Fruit fly (Drosophila melanogaster) whole organism, wandering third instar larva: ENCODE results near the gene Eig71Eg.

Experiments used
- Dfd ChIP-seq: fragments of >200 bp; optimal IDR thresholded peaks from 2 replicates; lab custom pipeline; 2017; ENCODE audit warnings: missing biosample characterization, missing genetic modification characterization
- Dif ChIP-seq: fragments of 200-275, 200-300 bp; sonication (Bioruptor generic); optimal IDR thresholded peaks from 2 replicates; lab custom pipeline; 2018; ENCODE audit warnings: missing biosample characterization, missing genetic modification characterization; ENCODE audit not compliant: partially characterized antibody
- GATAd ChIP-seq: sonication (Bioruptor generic); optimal IDR thresholded peaks from 2 replicates; lab custom pipeline; 2016; ENCODE audit warnings: missing biosample characterization, missing genetic modification characterization
- HLH106 ChIP-seq: fragments of 200-800 bp; optimal IDR thresholded peaks from 3 replicates; lab custom pipeline; 2019; ENCODE audit warnings: missing biosample characterization, mild to moderate bottlenecking, missing genetic modification characterization, moderate library complexity
- Hnf4 ChIP-seq: fragments of 200-800 bp; sonication (Bioruptor generic); optimal IDR thresholded peaks from 2 replicates; lab custom pipeline; 2016; ENCODE audit warnings: missing biosample characterization, mild to moderate bottlenecking, missing genetic modification characterization
- Hr78 ChIP-seq: fragments of >200 bp; optimal IDR thresholded peaks from 2 replicates; lab custom pipeline; 2017; ENCODE audit warnings: missing biosample characterization, missing genetic modification characterization
- Hr83 ChIP-seq: fragments of 200-300 bp; sonication (Bioruptor generic); optimal IDR thresholded peaks from 2 replicates; lab custom pipeline; 2016; ENCODE audit warnings: missing biosample characterization, mild to moderate bottlenecking, missing genetic modification characterization, moderate library complexity; ENCODE audit not compliant: poor library complexity, severe bottlenecking
- Jra ChIP-seq: sonication (Bioruptor generic); optimal IDR thresholded peaks from 2 replicates; lab custom pipeline; 2016; ENCODE audit warnings: missing biosample characterization, missing genetic modification characterization
- Myc ChIP-seq: fragments of >200 bp; optimal IDR thresholded peaks from 2 replicates; lab custom pipeline; 2017
- N ChIP-seq: fragments of >200 bp; optimal IDR thresholded peaks from 2 replicates; lab custom pipeline; 2018; ENCODE audit warnings: missing biosample characterization, missing external identifiers, missing genetic modification characterization
- OdsH ChIP-seq: fragments of 200-800 bp; sonication (Bioruptor generic); optimal IDR thresholded peaks from 2 replicates; lab custom pipeline; 2016; ENCODE audit warnings: missing biosample characterization, mild to moderate bottlenecking, missing genetic modification characterization
- Sp1 ChIP-seq: fragments of 200-800 bp; sonication (Bioruptor generic); optimal IDR thresholded peaks from 3 replicates; lab custom pipeline; 2019; ENCODE audit warnings: missing biosample characterization, mild to moderate bottlenecking, missing genetic modification characterization, moderate library complexity
- Vsx2 ChIP-seq: fragments of 200-300, 225-300 bp; sonication (Bioruptor generic); optimal IDR thresholded peaks from 2 replicates; lab custom pipeline; 2018; ENCODE audit warnings: missing biosample characterization, missing genetic modification characterization; ENCODE audit not compliant: partially characterized antibody
- br ChIP-seq: fragments of 200-800 bp; sonication (Bioruptor generic); optimal IDR thresholded peaks from 2 replicates; lab custom pipeline; 2016; ENCODE audit warnings: missing biosample characterization, missing genetic modification characterization
- dl ChIP-seq, 2 experiments: fragments of 175-275, 200-275 bp in 1 of 2; fragments of 200-275 bp in 1 of 2; sonication (Bioruptor generic); optimal IDR thresholded peaks; lab custom pipeline; 2018; ENCODE audit warnings: mild to moderate bottlenecking in 2 of 2, missing biosample characterization in 2 of 2, missing genetic modification characterization in 2 of 2, moderate library complexity in 2 of 2; ENCODE audit not compliant: partially characterized antibody in 2 of 2, insufficient read depth in 1 of 2
- dmrt93B ChIP-seq: fragments of 200-800 bp; sonication (Bioruptor generic); optimal IDR thresholded peaks from 2 replicates; lab custom pipeline; 2018; ENCODE audit warnings: missing biosample characterization, mild to moderate bottlenecking, missing genetic modification characterization
- dsf ChIP-seq: sonication (Bioruptor generic); optimal IDR thresholded peaks from 2 replicates; lab custom pipeline; 2016; ENCODE audit warnings: missing biosample characterization, missing genetic modification characterization, borderline replicate concordance
- ey ChIP-seq: fragments of 200-800 bp; sonication (Bioruptor generic); optimal IDR thresholded peaks from 2 replicates; lab custom pipeline; 2016; ENCODE audit warnings: missing biosample characterization, missing genetic modification characterization
- foxo ChIP-seq, 2 experiments: fragments of 200-800 bp; sonication (Bioruptor generic); optimal IDR thresholded peaks; 2 replicates in 1 of 2; 3 replicates in 1 of 2; lab custom pipeline; 2016 to 2017; ENCODE audit warnings: missing biosample characterization in 2 of 2, missing genetic modification characterization in 2 of 2
- fru ChIP-seq: fragments of 200-800 bp; sonication (Bioruptor generic); optimal IDR thresholded peaks from 3 replicates; lab custom pipeline; 2016; ENCODE audit warnings: missing biosample characterization, mild to moderate bottlenecking, missing genetic modification characterization
- h ChIP-seq: fragments of 200-800 bp; sonication (Bioruptor generic); optimal IDR thresholded peaks from 3 replicates; lab custom pipeline; 2016; ENCODE audit warnings: missing biosample characterization, mild to moderate bottlenecking, missing genetic modification characterization
- lola ChIP-seq: fragments of >200 bp; optimal IDR thresholded peaks from 2 replicates; lab custom pipeline; 2017; ENCODE audit warnings: missing biosample characterization, missing genetic modification characterization
- psq ChIP-seq: fragments of 200-800 bp; sonication (Bioruptor generic); optimal IDR thresholded peaks from 3 replicates; lab custom pipeline; 2017; ENCODE audit warnings: missing biosample characterization, mild to moderate bottlenecking, missing genetic modification characterization, moderate library complexity
- sage ChIP-seq: fragments of 200-800 bp; sonication (Bioruptor generic); optimal IDR thresholded peaks from 2 replicates; lab custom pipeline; 2016; ENCODE audit warnings: missing biosample characterization, mild to moderate bottlenecking, missing genetic modification characterization
- sv ChIP-seq: fragments of 200-800 bp; sonication (Bioruptor generic); optimal IDR thresholded peaks from 3 replicates; lab custom pipeline; 2016; ENCODE audit warnings: missing biosample characterization, missing genetic modification characterization
- tai ChIP-seq: sonication (Bioruptor generic); optimal IDR thresholded peaks from 2 replicates; lab custom pipeline; 2016; ENCODE audit warnings: missing biosample characterization, missing genetic modification characterization
- usp ChIP-seq: fragments of >200 bp; optimal IDR thresholded peaks from 2 replicates; lab custom pipeline; 2017; ENCODE audit warnings: missing biosample characterization, missing genetic modification characterization
- woc ChIP-seq: sonication (Bioruptor generic); optimal IDR thresholded peaks from 2 replicates; lab custom pipeline; 2016; ENCODE audit warnings: missing biosample characterization, mild to moderate bottlenecking, missing genetic modification characterization

Eig71Eg gene

dm6 chr3L:15684017-15684416 lies 26.6 kb downstream of the Eig71Eg start:
- TF ChIP-seq dl (GFP tag; optimal IDR thresholded peaks at IDR 0.05; lab: Kevin White, UChicago; ENCODE audit: insufficient read depth in 1 of 2, partially characterized antibody in 2 of 2) = peak in 1 of 2 experiments; percentile 59
- no peak for TF ChIP-seq dmrt93B
- TF ChIP-seq Dif = peak; percentile 43
- TF ChIP-seq Vsx2 (GFP tag; lab: Kevin White, UChicago) = peak; percentile 43
- TF ChIP-seq h = no peak
- TF ChIP-seq, all 38 proteins: peak for 3

dm6 chr3L:15687802-15688201 lies 30.4 kb downstream of the Eig71Eg start, which contains the start of gene CG34452:
CG34452 (minus strand) TSS chr3L:15687902.
- TF ChIP-seq fru (GFP tag; lab: Kevin White, UChicago) (no peak), GATAd (GFP tag; lab: Kevin White, UChicago) (no peak), psq (GFP tag; lab: Kevin White, UChicago) (no peak), N (GFP tag; lab: Kevin White, UChicago) (no peak), Dfd (no peak), usp (GFP tag; lab: Kevin White, UChicago) (no peak)

dm6 chr3L:15689518-15689917 lies 32.1 kb downstream of the Eig71Eg start:
- TF ChIP-seq usp (GFP tag; lab: Kevin White, UChicago) (no peak), Sp1 (GFP tag; lab: Kevin White, UChicago) (no peak), Hr78 (GFP tag; lab: Kevin White, UChicago) (no peak), ey (GFP tag; lab: Kevin White, UChicago) (no peak), psq (GFP tag; lab: Kevin White, UChicago) (no peak), woc (GFP tag; lab: Kevin White, UChicago) (no peak), HLH106 (no peak), N (GFP tag; lab: Kevin White, UChicago) (no peak), Dif (no peak), br (GFP tag; lab: Kevin White, UChicago) (no peak), Jra (GFP tag; lab: Kevin White, UChicago) (no peak)

dm6 chr3L:15690711-15691591 lies 33.5 kb downstream of the Eig71Eg start:
- TF ChIP-seq fru (GFP tag; lab: Kevin White, UChicago) (peak; percentile 13), HLH106 (peak; percentile 15), sv (GFP tag; lab: Kevin White, UChicago) (no peak), OdsH (GFP tag; lab: Kevin White, UChicago) (no peak), lola (GFP tag; lab: Kevin White, UChicago) (no peak), foxo (GFP tag; optimal IDR thresholded peaks at IDR 0.05; lab: Kevin White, UChicago) (peak in 1 of 2 experiments; percentile 26), tai (GFP tag; lab: Kevin White, UChicago) (no peak)
- TF ChIP-seq, all 38 proteins: peak for 3

dm6 chr3L:15691968-15692367 lies 34.5 kb downstream of the Eig71Eg start, which contains the start of gene CG34451:
CG34451 (minus strand) TSS chr3L:15692068.
- no peak for TF ChIP-seq usp (GFP tag; lab: Kevin White, UChicago)
- no peak for TF ChIP-seq fru (GFP tag; lab: Kevin White, UChicago)
- no peak for TF ChIP-seq OdsH (GFP tag; lab: Kevin White, UChicago)
- TF ChIP-seq Myc (lab: Kevin White, UChicago) = no peak
- TF ChIP-seq sage (GFP tag; lab: Kevin White, UChicago) = no peak
- TF ChIP-seq sv (GFP tag; lab: Kevin White, UChicago) = no peak
- TF ChIP-seq dl (GFP tag; optimal IDR thresholded peaks at IDR 0.05; lab: Kevin White, UChicago; ENCODE audit: insufficient read depth in 1 of 2, partially characterized antibody in 2 of 2) = no peak
- no peak for TF ChIP-seq Hr83 (GFP tag; lab: Kevin White, UChicago)
- no peak for TF ChIP-seq psq (GFP tag; lab: Kevin White, UChicago)
- TF ChIP-seq N (GFP tag; lab: Kevin White, UChicago) = no peak
- no peak for TF ChIP-seq lola (GFP tag; lab: Kevin White, UChicago)
- no peak for TF ChIP-seq dsf (GFP tag; lab: Kevin White, UChicago)
- TF ChIP-seq h = no peak
- TF ChIP-seq Hnf4 = no peak
